Worm (Caenorhabditis elegans) whole organism, L1 larva: ENCODE measurements around the gene mig-39.
A peak's percentile ranks its signal among the peaks of the same experiment; 100 is the strongest.

Experiments used
- F16B12.6 ChIP-seq: fragments of 150-350 bp; optimal IDR thresholded peaks from 2 replicates; lab custom pipeline; 2014; ENCODE audit warnings: missing biosample characterization, missing genetic modification characterization
- aha-1 ChIP-seq: fragments of 150-350 bp; optimal IDR thresholded peaks from 2 replicates; lab custom pipeline; 2014; ENCODE audit warnings: missing biosample characterization, missing genetic modification characterization
- aly-2 ChIP-seq: fragments of 150-350 bp; optimal IDR thresholded peaks from 2 replicates; lab custom pipeline; 2014; ENCODE audit warnings: missing biosample characterization, missing genetic modification characterization
- ama-1 ChIP-seq: fragments of 150-350 bp; optimal IDR thresholded peaks from 2 replicates; lab custom pipeline; 2014
- blmp-1 ChIP-seq: fragments of 150-350 bp; optimal IDR thresholded peaks from 2 replicates; lab custom pipeline; 2014; ENCODE audit warnings: missing biosample characterization, missing genetic modification characterization
- ceh-63 ChIP-seq: fragments of 200-800 bp; sonication (Bioruptor generic); optimal IDR thresholded peaks from 2 replicates; lab custom pipeline; 2018; ENCODE audit warnings: mild to moderate bottlenecking, missing genetic modification characterization, missing compliant biosample characterization
- ceh-90 ChIP-seq: sonication (generic microtip); optimal IDR thresholded peaks from 2 replicates; lab custom pipeline; 2016; ENCODE audit warnings: missing genetic modification characterization, missing compliant biosample characterization
- dpl-1 ChIP-seq, 3 experiments: fragments of 150-350 bp in 2 of 3; sonication (generic microtip) in 1 of 3; optimal IDR thresholded peaks; 2 replicates each; lab custom pipeline; 2014 to 2017; ENCODE audit warnings: missing biosample characterization in 3 of 3, missing genetic modification characterization in 3 of 3, missing genetic modification reagents in 3 of 3
- dsc-1 ChIP-seq: sonication (generic microtip); optimal IDR thresholded peaks from 2 replicates; lab custom pipeline; 2016; ENCODE audit warnings: mild to moderate bottlenecking, missing genetic modification characterization, missing compliant biosample characterization
- efl-1 ChIP-seq, 4 experiments: fragments of 150-350 bp; optimal IDR thresholded peaks in 3 of 4; peaks in 1 of 4; 1 replicate in 1 of 4; 2 replicates in 3 of 4; lab custom pipeline; 2014; ENCODE audit warnings: missing biosample characterization in 2 of 4, missing genetic modification characterization in 2 of 4, missing genetic modification reagents in 2 of 4
- efl-3 ChIP-seq: fragments of 200-800 bp; sonication (Bioruptor generic); optimal IDR thresholded peaks from 2 replicates; lab custom pipeline; 2018; ENCODE audit warnings: mild to moderate bottlenecking, missing genetic modification characterization, missing compliant biosample characterization
- egl-13 ChIP-seq: sonication (generic microtip); optimal IDR thresholded peaks from 2 replicates; lab custom pipeline; 2016; ENCODE audit warnings: missing genotype, missing genetic modification reagents, missing genetic modification characterization, missing compliant biosample characterization
- elt-2 ChIP-seq: sonication (generic microtip); optimal IDR thresholded peaks from 2 replicates; lab custom pipeline; 2016; ENCODE audit warnings: missing genetic modification characterization, mild to moderate bottlenecking, inconsistent platforms, missing compliant biosample characterization, missing genetic modification reagents
- elt-3 ChIP-seq, 6 experiments: fragments of 150-350 bp in 1 of 6; sonication (generic microtip); optimal IDR thresholded peaks; 2 replicates each; lab custom pipeline; 2017 to 2018; ENCODE audit warnings: missing biosample characterization in 6 of 6, missing genetic modification characterization in 6 of 6, inconsistent platforms in 1 of 6
- grh-1 ChIP-seq: fragments of 200-800 bp; sonication (Bioruptor generic); IDR thresholded peaks from 2 replicates; pipeline ENCODE4 v1.3.6; 2022; ENCODE audit warnings: missing genetic modification reagents, missing genetic modification characterization, missing compliant biosample characterization
- irx-1 ChIP-seq: sonication (generic microtip); optimal IDR thresholded peaks from 2 replicates; lab custom pipeline; 2016; ENCODE audit warnings: missing genetic modification characterization, missing compliant biosample characterization
- lin-35 ChIP-seq, 2 experiments: fragments of 150-350 bp; optimal IDR thresholded peaks; 2 replicates each; lab custom pipeline; 2014; ENCODE audit warnings: missing biosample characterization in 2 of 2, missing genetic modification characterization in 2 of 2, missing genetic modification reagents in 2 of 2
- lin-39 ChIP-seq: fragments of 150-350 bp; optimal IDR thresholded peaks from 2 replicates; lab custom pipeline; 2014; ENCODE audit warnings: missing biosample characterization, missing genetic modification reagents, missing genetic modification characterization
- lir-3 ChIP-seq: sonication (generic microtip); optimal IDR thresholded peaks from 2 replicates; lab custom pipeline; 2016; ENCODE audit warnings: mild to moderate bottlenecking, missing genetic modification characterization, moderate library complexity, missing compliant biosample characterization; ENCODE audit not compliant: poor library complexity
- lsy-2 ChIP-seq, 2 experiments: fragments of 150-350 bp; optimal IDR thresholded peaks; 2 replicates each; lab custom pipeline; 2014; ENCODE audit warnings: missing biosample characterization in 2 of 2, missing genetic modification characterization in 2 of 2
- mab-9 ChIP-seq: fragments of 200-800 bp; sonication (Bioruptor generic); IDR thresholded peaks from 2 replicates; pipeline ENCODE4 v1.3.6; 2022; ENCODE audit warnings: missing genetic modification reagents, missing genetic modification characterization, missing compliant biosample characterization
- mep-1 ChIP-seq: fragments of 150-350 bp; optimal IDR thresholded peaks from 2 replicates; lab custom pipeline; 2014; ENCODE audit warnings: missing biosample characterization, missing genetic modification characterization
- nhr-47 ChIP-seq: sonication (generic microtip); optimal IDR thresholded peaks from 2 replicates; lab custom pipeline; 2016; ENCODE audit warnings: mild to moderate bottlenecking, missing genetic modification characterization, moderate library complexity, missing compliant biosample characterization
- nhr-71 ChIP-seq: sonication (generic microtip); optimal IDR thresholded peaks from 2 replicates; lab custom pipeline; 2016; ENCODE audit warnings: mild to moderate bottlenecking, missing genetic modification characterization, moderate library complexity, missing compliant biosample characterization
- nhr-85 ChIP-seq: sonication (generic microtip); peaks from one replicate; lab custom pipeline; 2016; ENCODE audit warnings: missing genetic modification characterization, inconsistent platforms, missing compliant biosample characterization
- nhr-90 ChIP-seq: sonication (generic microtip); optimal IDR thresholded peaks from 2 replicates; lab custom pipeline; 2016; ENCODE audit warnings: mild to moderate bottlenecking, missing genetic modification characterization, missing compliant biosample characterization; ENCODE audit not compliant: poor library complexity
- rnt-1 ChIP-seq: sonication (generic microtip); optimal IDR thresholded peaks from 2 replicates; lab custom pipeline; 2016; ENCODE audit warnings: mild to moderate bottlenecking, missing genetic modification characterization, moderate library complexity, missing compliant biosample characterization
- skn-1 ChIP-seq: fragments of 150-350 bp; optimal IDR thresholded peaks from 2 replicates; lab custom pipeline; 2014; ENCODE audit warnings: missing biosample characterization, missing genetic modification characterization
- snu-23 ChIP-seq: sonication (generic microtip); optimal IDR thresholded peaks from 2 replicates; lab custom pipeline; 2016; ENCODE audit warnings: missing genetic modification characterization, missing compliant biosample characterization
- sox-4 ChIP-seq: sonication (generic microtip); optimal IDR thresholded peaks from 2 replicates; lab custom pipeline; 2016; ENCODE audit warnings: missing genetic modification characterization, missing compliant biosample characterization
- tlp-1 ChIP-seq: fragments of 150-350 bp; optimal IDR thresholded peaks from 2 replicates; lab custom pipeline; 2014; ENCODE audit warnings: missing biosample characterization, missing genetic modification characterization
- unc-86 ChIP-seq: sonication (generic microtip); optimal IDR thresholded peaks from 2 replicates; lab custom pipeline; 2016; ENCODE audit warnings: missing genetic modification characterization, missing compliant biosample characterization
- unc-98 ChIP-seq: fragments of 200-800 bp; sonication (Bioruptor generic); IDR thresholded peaks from 2 replicates; pipeline ENCODE4 v1.3.6; 2022; ENCODE audit warnings: missing genetic modification characterization, missing compliant biosample characterization
- vab-15 ChIP-seq: sonication (generic microtip); optimal IDR thresholded peaks from 2 replicates; lab custom pipeline; 2017; ENCODE audit warnings: missing genotype, mild to moderate bottlenecking, missing genetic modification characterization, missing compliant biosample characterization
- xbp-1 ChIP-seq: sonication (generic microtip); optimal IDR thresholded peaks from 2 replicates; lab custom pipeline; 2016; ENCODE audit warnings: missing genetic modification characterization, missing compliant biosample characterization
- ztf-11 ChIP-seq, 2 experiments: sonication (generic microtip); optimal IDR thresholded peaks; 2 replicates each; lab custom pipeline; 2016 to 2017; ENCODE audit warnings: missing genetic modification characterization in 2 of 2, missing biosample characterization in 1 of 2, missing compliant biosample characterization in 1 of 2
- ztf-4 ChIP-seq: fragments of 150-350 bp; optimal IDR thresholded peaks from 2 replicates; lab custom pipeline; 2014; ENCODE audit warnings: missing biosample characterization, missing genetic modification characterization

mig-39 gene

ce11 chrIII:8449160-8449807, 17.6 kb upstream of the mig-39 start, which contains the start of gene mrpl-32:
Gene mrpl-32 (plus strand): TSS chrIII:8449757.
- TF ChIP-seq lir-3 (tag; lab: Kevin White, UChicago) (no peak), lin-39 (tag; lab: Kevin White, UChicago) (no peak), lin-35 (GFP tag; optimal IDR thresholded peaks at IDR 0.05; lab: Kevin White, UChicago) (peak in 1 of 2 experiments; percentile 17), ama-1 (peak; percentile 82), skn-1 (tag; lab: Kevin White, UChicago) (no peak), ceh-90 (tag; lab: Kevin White, UChicago) (no peak), blmp-1 (tag; lab: Kevin White, UChicago) (no peak), rnt-1 (tag; lab: Kevin White, UChicago) (no peak), dpl-1 (GFP tag; optimal IDR thresholded peaks at IDR 0.05; lab: Kevin White, UChicago) (peak in 1 of 3 experiments; percentile 10), nhr-47 (tag; lab: Kevin White, UChicago) (peak; percentile 33), F16B12.6 (tag; lab: Kevin White, UChicago) (peak; percentile 45), aha-1 (tag; lab: Kevin White, UChicago) (no peak), nhr-90 (tag; lab: Kevin White, UChicago) (peak; percentile 25), efl-3 (GFP tag; lab: Kevin White, UChicago) (no peak), aly-2 (tag; lab: Kevin White, UChicago) (peak; percentile 73), lsy-2 (tag; optimal IDR thresholded peaks at IDR 0.05; lab: Kevin White, UChicago) (peak; percentile 34 to 51), mab-9 (GFP tag; lab: Robert Waterston, UW) (no peak), sox-4 (no peak), efl-1 (optimal IDR thresholded peaks at IDR 0.05; lab: Kevin White, UChicago) (no peak), efl-1 (GFP tag; optimal IDR thresholded peaks at IDR 0.05 in 1 of 2; lab: Kevin White, UChicago) (peak; percentile 8 to 78), nhr-71 (tag; lab: Kevin White, UChicago) (peak; percentile 29), mep-1 (tag; lab: Kevin White, UChicago) (peak; percentile 10)

- TF ChIP-seq xbp-1 (tag; lab: Kevin White, UChicago) (no peak), mep-1 (tag; lab: Kevin White, UChicago) (peak; percentile 32), ztf-4 (tag; lab: Kevin White, UChicago) (peak; percentile 14), ztf-11 (tag; optimal IDR thresholded peaks at IDR 0.05; lab: Kevin White, UChicago) (peak in 1 of 2 experiments; percentile 1), efl-1 (optimal IDR thresholded peaks at IDR 0.05; lab: Kevin White, UChicago) (no peak), efl-1 (GFP tag; optimal IDR thresholded peaks at IDR 0.05 in 1 of 2; lab: Kevin White, UChicago) (peak in 1 of 2 experiments; percentile 91), ama-1 (peak; percentile 8)
Observed at ce11 chrIII:8450494-8450893, 16.3 kb upstream of the mig-39 start.

- TF ChIP-seq irx-1 (tag; lab: Kevin White, UChicago) (no peak), mab-9 (GFP tag; lab: Robert Waterston, UW) (no peak), elt-3 (tag; optimal IDR thresholded peaks at IDR 0.05; lab: Kevin White, UChicago) (no peak), ztf-4 (tag; lab: Kevin White, UChicago) (no peak), efl-1 (optimal IDR thresholded peaks at IDR 0.05; lab: Kevin White, UChicago) (no peak), efl-1 (GFP tag; optimal IDR thresholded peaks at IDR 0.05 in 1 of 2; lab: Kevin White, UChicago) (no peak), unc-98 (GFP tag; lab: Robert Waterston, UW) (no peak), ceh-63 (no peak), snu-23 (no peak), vab-15 (tag; lab: Kevin White, UChicago) (no peak), dsc-1 (no peak), nhr-85 (tag; lab: Kevin White, UChicago) (no peak), tlp-1 (tag; lab: Kevin White, UChicago) (no peak), sox-4 (no peak), grh-1 (GFP tag; lab: Robert Waterston, UW) (no peak), unc-86 (no peak), egl-13 (tag; lab: Kevin White, UChicago) (no peak), nhr-71 (tag; lab: Kevin White, UChicago) (no peak), elt-2 (no peak), aly-2 (tag; lab: Kevin White, UChicago) (no peak)
Observed at ce11 chrIII:8451181-8451580, 15.7 kb upstream of the mig-39 start.
